Fruit fly (Drosophila melanogaster) ovary, adult (tissue): ENCODE results near the gene Vm26Ab.

ENCODE experiments used
- CG17801 ChIP-seq: fragments of 200-800 bp; optimal IDR thresholded peaks from 2 replicates; lab custom pipeline; 2019; ENCODE audit warnings: missing biosample characterization, mild to moderate bottlenecking, missing genetic modification characterization, moderate library complexity; ENCODE audit not compliant: partially characterized antibody

Gene Vm26Ab

dm6 chr2L:5956706-5957105 lies at the start of gene Vm26Ab, which contains the start of gene CG13998:
TSS of gene Vm26Ab (plus strand) at chr2L:5957004.
TSS of gene CG13998 (minus strand) at chr2L:5956819.
- peak; percentile 23 for TF ChIP-seq CG17801 (GFP tag; lab: Kevin White, UChicago)

dm6 chr2L:5910189-5910588 lies 46.6 kb upstream of the Vm26Ab start, which contains the start of gene CG14000:
TSS of gene CG14000 (minus strand) at chr2L:5910289.
- TF ChIP-seq CG17801 (GFP tag; lab: Kevin White, UChicago): no peak

DNA sequence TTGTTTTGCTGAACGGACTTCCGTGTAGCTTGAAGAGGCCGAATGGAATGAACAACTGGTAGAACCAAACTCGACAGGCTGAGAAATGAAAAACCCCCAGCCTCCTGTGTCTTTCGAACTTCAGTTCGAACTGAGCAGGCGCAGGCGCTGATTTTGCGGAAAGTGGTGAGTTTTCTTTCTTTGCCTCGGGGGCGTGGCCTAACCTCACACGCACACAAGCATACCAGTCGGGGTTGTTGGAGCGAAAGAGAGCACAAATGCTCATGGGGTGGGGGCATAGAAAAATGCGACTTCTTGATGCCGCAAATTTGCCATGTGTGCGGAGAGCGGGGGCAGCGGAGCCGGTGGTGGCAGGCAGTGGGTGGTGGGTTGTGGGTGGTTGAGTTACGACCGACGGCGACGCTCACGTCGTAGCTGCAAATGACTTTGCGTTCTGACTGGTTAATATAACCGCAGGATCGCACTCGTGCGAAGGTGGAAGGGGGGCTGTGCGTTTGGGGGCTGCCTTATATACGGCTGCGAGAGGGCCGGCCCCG lies 33.1 kb upstream of the Vm26Ab start, which contains the start of gene CG9016:
Gene CG9016, minus strand, starts transcription at position 51 of the 536 bp plus-strand sequence.
- TF ChIP-seq CG17801 (GFP tag; lab: Kevin White, UChicago): no peak

DNA sequence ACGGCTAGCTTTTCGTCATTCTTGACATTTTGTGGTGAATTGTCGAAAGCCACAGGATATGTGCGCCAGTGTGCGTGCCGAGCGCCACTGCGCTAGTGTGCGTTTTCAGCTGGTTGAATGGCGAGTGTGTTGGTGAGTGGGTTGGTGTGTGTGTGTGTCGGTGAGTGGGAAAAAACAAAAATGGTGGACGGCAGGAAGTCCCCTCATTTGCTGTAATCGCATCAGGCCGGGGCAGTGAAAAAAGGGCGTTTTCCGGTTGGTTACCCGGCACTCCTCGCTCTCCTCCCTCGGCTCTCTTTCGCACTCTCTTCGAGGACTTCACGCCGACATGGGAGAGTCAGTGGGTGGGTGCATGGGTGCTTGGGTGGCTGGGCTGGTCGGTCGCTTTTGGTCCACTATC lies 31.6 kb upstream of the Vm26Ab start:
- TF ChIP-seq CG17801 (GFP tag; lab: Kevin White, UChicago): no peak

DNA sequence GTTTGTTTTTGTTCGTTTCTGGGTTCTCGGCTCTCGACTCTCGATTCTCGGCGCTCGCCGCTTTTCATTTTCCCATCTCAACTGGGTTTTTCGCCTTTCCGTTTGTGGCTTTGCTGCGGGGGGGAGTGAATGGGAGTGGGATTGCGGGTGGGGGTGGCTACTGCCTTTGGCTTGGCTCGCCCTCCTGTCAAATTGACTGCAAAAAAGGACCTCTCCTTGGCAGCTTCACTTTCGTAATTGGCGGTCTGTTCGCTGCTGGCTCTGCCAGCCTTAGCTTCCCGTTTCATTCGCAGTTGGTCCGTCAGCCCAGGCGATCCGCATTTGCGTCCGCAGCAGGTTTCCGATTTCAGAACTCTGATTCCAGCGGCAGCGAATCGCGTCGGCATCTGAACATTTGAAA lies 31.2 kb upstream of the Vm26Ab start, which contains the start of gene dsf:
Gene dsf, plus strand, starts transcription at position 301 of the 400 bp plus-strand sequence.
- no peak for TF ChIP-seq CG17801 (GFP tag; lab: Kevin White, UChicago)

DNA sequence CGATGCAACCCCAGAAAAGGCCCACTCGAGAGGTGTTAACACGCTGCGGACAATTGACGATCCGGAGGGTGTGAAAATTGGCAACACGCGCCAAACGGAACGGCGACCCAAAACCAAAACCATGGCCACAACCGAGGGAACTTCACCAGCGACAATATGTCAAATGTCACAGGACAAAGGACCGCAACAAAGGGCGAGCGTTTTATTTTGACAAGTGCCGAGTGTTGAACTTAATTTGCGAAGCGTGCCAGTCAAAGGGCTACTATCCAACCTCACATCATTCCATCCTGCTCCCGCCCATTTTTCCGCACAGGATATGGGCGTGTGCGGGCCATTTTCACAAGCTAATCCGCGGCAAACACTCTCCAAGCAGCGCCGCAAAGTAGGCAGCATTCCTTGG lies 29.4 kb upstream of the Vm26Ab start:
- TF ChIP-seq CG17801 (GFP tag; lab: Kevin White, UChicago): no peak

DNA sequence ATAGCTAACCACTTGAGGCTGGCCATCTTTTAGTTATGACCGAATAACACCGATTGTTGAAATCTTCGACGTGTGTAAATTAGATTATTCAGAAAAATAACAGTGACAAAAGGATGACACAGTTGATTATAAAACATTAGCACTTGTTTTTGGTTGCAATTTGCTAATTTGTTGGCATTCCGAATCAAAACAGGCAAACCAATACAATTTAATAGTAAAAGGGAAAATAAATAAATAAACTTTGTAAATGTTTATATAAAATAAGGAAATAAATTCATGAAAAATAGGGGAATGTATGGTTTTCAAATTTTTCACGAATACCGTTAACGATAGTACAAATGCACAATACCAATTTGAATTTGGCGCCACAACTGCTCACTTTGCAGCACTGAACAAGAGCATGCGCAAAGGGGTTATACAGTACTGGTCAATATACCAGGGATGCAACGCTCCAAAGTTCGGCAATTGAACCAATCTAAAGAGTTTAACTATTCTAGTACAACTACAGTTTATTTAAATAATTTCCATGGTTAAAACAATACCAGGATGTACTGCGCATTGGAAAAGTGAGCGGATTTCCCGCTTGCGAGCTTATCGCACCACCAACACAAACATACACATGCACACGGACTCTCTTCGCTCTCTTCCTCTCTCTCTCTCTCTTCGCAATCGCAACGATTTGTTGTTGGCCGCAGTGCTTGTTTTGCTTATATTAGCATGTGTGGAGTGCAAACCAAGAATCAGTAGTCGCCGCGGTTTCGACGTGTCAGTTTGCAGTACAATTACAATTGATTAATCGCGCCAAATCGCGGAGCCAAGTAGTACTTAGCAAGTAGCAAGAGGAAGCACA lies 13.3 kb upstream of the Vm26Ab start, which contains the start of the genes Sfp26Ad and Gpdh1:
Gene Sfp26Ad, minus strand, starts transcription at position 76 of the 850 bp plus-strand sequence.
Gene Gpdh1, plus strand, starts transcription at position 415 of the 850 bp plus-strand sequence.
- peak; percentile 80 for TF ChIP-seq CG17801 (GFP tag; lab: Kevin White, UChicago)

dm6 chr2L:5944305-5945282 lies 12.2 kb upstream of the Vm26Ab start:
- no peak for TF ChIP-seq CG17801 (GFP tag; lab: Kevin White, UChicago)

DNA sequence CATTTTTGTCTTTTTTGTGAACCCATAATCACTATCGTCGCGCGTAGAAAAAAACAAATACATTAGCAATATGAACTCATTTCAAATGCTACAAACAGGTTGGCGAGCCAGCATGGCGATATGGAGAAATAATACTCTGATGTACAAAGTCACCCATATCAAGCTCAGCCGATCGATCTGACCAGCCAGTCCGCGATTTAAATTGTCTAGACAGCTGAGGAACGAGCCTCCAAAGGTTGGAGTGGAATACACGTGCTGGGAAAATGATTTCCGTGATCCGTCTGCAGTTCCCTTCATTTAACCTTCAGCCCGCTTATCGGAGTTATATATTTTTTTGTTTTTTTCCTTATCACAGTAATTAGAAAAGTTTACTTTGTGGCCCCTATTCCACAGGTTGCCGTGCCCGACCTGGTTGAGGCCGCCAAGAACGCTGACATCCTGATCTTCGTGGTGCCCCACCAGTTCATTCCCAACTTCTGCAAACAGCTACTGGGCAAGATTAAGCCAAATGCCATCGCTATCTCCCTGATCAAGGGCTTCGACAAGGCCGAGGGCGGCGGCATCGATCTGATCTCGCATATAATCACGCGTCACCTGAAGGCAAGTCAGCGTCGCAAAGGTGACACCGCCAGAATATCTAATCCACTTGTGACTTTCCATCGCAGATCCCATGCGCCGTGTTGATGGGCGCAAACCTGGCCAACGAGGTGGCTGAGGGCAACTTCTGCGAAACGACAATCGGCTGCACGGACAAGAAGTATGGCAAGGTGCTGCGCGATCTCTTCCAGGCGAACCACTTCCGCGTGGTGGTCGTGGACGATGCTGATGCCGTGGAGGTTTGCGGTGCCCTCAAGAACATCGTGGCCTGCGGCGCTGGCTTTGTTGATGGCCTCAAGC lies 10.9 kb upstream of the Vm26Ab start:
- TF ChIP-seq CG17801 (GFP tag; lab: Kevin White, UChicago): no peak

DNA sequence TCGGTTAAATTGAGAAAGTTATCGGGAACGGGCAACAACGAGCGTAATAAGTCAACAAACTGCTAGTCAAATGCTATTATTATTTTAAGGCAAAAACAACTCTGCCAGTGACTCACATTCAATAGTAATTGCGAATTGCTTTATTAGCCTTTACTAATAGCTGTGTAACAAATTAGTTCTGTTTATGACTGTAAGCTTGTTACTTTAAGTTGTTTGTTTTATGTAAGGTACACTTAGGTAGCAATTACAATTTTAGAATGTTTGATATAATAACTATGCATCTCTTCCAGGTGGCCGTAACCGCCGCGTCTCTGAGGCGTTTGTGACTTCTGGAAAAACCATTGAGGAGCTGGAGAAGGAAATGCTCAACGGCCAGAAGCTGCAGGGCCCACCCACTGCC lies 10.1 kb upstream of the Vm26Ab start:
- peak; percentile 50 for TF ChIP-seq CG17801 (GFP tag; lab: Kevin White, UChicago)

- TF ChIP-seq CG17801 (GFP tag; lab: Kevin White, UChicago): no peak
These were observed 9.3 kb upstream of the Vm26Ab start for dm6 chr2L:5947504-5947903.

- TF ChIP-seq CG17801 (GFP tag; lab: Kevin White, UChicago): peak; percentile 9
These were observed 7.9 kb upstream of the Vm26Ab start, which contains the start of gene CG9044 for dm6 chr2L:5948775-5949526. TSS of gene CG9044 (plus strand) at chr2L:5949450.

DNA sequence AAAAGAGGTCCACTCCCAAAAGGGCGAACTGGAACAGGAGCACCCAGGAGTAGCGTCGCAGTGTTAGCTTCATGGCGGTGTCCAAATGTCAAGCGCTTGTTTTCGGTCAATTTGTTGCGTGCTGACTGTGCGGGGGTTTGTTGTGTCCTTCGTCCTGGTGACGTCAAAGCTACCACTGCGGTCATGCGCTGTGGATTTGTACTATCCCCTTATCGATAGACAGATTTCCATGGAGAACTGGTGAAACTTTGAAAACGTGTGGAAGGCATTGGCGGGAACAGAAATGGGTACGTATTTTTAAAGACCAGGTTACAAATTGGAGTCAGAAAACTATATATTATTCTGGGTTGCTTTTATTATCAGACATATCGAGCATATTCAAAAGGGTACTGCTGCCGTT lies 651 bp upstream of the Vm26Ab start, which contains the start of gene CG13999:
Gene CG13999, minus strand, starts transcription at position 314 of the 400 bp plus-strand sequence.
- no peak for TF ChIP-seq CG17801 (GFP tag; lab: Kevin White, UChicago)
